Fruit fly (Drosophila melanogaster): ENCODE results near the gene CG9518.

- TF ChIP-seq Hr38 (GFP tag; optimal IDR thresholded peaks at IDR 0.05), result no peak
- no peak for TF ChIP-seq CG11294 (GFP tag; IDR thresholded peaks at IDR 0.05)
- TF ChIP-seq CG3919 (GFP tag; optimal IDR thresholded peaks at IDR 0.05), result no peak
- TF ChIP-seq fkh (GFP tag; optimal IDR thresholded peaks at IDR 0.05), result no peak
- TF ChIP-seq fd85E (GFP tag; optimal IDR thresholded peaks at IDR 0.05), result no peak
- TF ChIP-seq pdm3 (GFP tag; optimal IDR thresholded peaks at IDR 0.05), result no peak
- TF ChIP-seq CG6163 (GFP tag; IDR thresholded peaks at IDR 0.05), result no peak
- TF ChIP-seq CG15336 (GFP tag; IDR thresholded peaks at IDR 0.05), result no peak
- no peak for TF ChIP-seq Blimp-1 (GFP tag; optimal IDR thresholded peaks at IDR 0.05)
- no peak for TF ChIP-seq net (GFP tag; optimal IDR thresholded peaks at IDR 0.05)
- no peak for TF ChIP-seq CG8119 (GFP tag; IDR thresholded peaks at IDR 0.05)
Observed at dm6 chrX:14856261-14856660, 14.7 kb downstream of the CG9518 start, which contains the start of gene CG9519.
